Fruit fly (Drosophila melanogaster) whole organism, pupa: ENCODE data around the gene CG9372.

Experiments
- Pif1A ChIP-seq: fragments of 200-800 bp; sonication (Bioruptor generic); optimal IDR thresholded peaks from 3 replicates; lab custom pipeline; 2016; ENCODE audit warnings: missing biosample characterization, missing genetic modification characterization
- gl ChIP-seq: fragments of 200-800 bp; sonication (Bioruptor generic); optimal IDR thresholded peaks from 2 replicates; lab custom pipeline; 2018; ENCODE audit warnings: missing biosample characterization, mild to moderate bottlenecking, missing genetic modification characterization

DNA sequence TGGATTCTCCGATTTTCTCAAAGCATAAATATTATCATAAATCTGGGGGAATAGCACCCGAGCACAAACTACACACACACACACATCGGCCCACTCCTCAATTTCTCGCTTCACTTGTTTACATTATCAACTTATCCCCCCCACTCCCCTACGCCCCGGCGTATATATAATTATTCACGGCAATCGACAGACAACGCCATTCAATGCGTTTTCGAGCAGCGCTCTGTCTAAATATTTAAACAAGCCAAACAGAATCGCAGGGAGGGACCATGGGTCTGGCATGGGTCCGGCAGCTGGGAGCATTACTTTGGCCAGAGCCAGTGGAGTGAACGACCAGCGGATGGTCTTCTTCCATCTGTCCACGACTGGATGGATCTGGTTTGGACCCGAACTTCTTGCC lies 30.4 kb upstream of the CG9372 start:
- no peak for TF ChIP-seq gl (tag; lab: Kevin White, UChicago)
- no peak for TF ChIP-seq Pif1A (GFP tag; lab: Kevin White, UChicago)
